Fruit fly (Drosophila melanogaster): Measurements from ENCODE around the gene CG17681.

DNA sequence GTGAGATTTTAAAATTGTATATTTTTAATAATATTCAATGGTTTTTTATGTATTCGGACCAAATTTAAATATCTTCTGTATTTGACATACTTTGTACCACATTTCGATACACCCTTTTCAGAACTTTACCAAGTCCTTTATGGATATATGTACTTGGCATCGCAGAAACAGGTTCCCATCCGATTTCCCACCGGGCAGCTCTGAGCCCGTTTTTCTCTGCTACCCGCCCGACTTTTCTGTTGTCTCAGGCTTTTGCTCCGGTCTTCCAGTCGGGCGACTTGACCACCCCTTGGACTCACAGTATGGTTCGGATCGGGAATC, 30.7 kb upstream of the CG17681 start:
- TF ChIP-seq h (optimal IDR thresholded peaks at IDR 0.05) (no peak), insv (optimal IDR thresholded peaks at IDR 0.05) (no peak), ttk (optimal IDR thresholded peaks at IDR 0.05) (no peak), psq (optimal IDR thresholded peaks at IDR 0.05) (no peak)

All from Kc167 (cell line).